Fruit fly (Drosophila melanogaster) whole organism, embryonic: Measurements from ENCODE around the gene kirre.

Source experiments
- Awh ChIP-seq: fragments of 200-800 bp; sonication (Bioruptor generic); IDR thresholded peaks from 2 replicates; pipeline ENCODE4, ENCODE4 v1.3.6; 2022; ENCODE audit warnings: missing biosample characterization, missing genetic modification characterization
- CG10147 ChIP-seq: fragments of 200-800 bp; sonication (Bioruptor generic); optimal IDR thresholded peaks from 2 replicates; lab custom pipeline; 2019; ENCODE audit warnings: missing biosample characterization, mild to moderate bottlenecking, missing genetic modification characterization, moderate library complexity
- CG10209 ChIP-seq: fragments of 200-800 bp; sonication (Bioruptor generic); optimal IDR thresholded peaks from 3 replicates; lab custom pipeline; 2017; ENCODE audit warnings: missing biosample characterization, mild to moderate bottlenecking, missing genetic modification characterization, missing genetic modification reagents
- CG10267 ChIP-seq: fragments of 200-800 bp; sonication (Bioruptor generic); optimal IDR thresholded peaks from 2 replicates; lab custom pipeline; 2018; ENCODE audit warnings: missing biosample characterization, mild to moderate bottlenecking, missing genetic modification characterization, moderate library complexity
- CG10366 ChIP-seq: fragments of 200-800 bp; sonication (Bioruptor generic); IDR thresholded peaks from 2 replicates; pipeline ENCODE4 v1.3.6; 2022; ENCODE audit warnings: missing biosample characterization, missing genetic modification characterization
- CG10654 ChIP-seq: fragments of 200-800 bp; sonication (Bioruptor generic); optimal IDR thresholded peaks from 2 replicates; lab custom pipeline; 2016; ENCODE audit warnings: missing biosample characterization, missing genetic modification characterization
- CG11085 ChIP-seq: fragments of 200-800 bp; sonication (Bioruptor generic); IDR thresholded peaks from 2 replicates; pipeline ENCODE4 v1.3.6; 2022; ENCODE audit warnings: missing biosample characterization, missing genetic modification characterization
- CG11398 ChIP-seq: fragments of 200-800 bp; sonication (Bioruptor generic); optimal IDR thresholded peaks from 2 replicates; lab custom pipeline; 2016; ENCODE audit warnings: missing biosample characterization, missing genetic modification characterization
- CG12219 ChIP-seq: fragments of 200-800 bp; sonication (Bioruptor generic); optimal IDR thresholded peaks from 3 replicates; lab custom pipeline; 2018; ENCODE audit warnings: missing biosample characterization, mild to moderate bottlenecking, missing genetic modification characterization
- CG14710 ChIP-seq: fragments of 200-800 bp; sonication (Bioruptor generic); optimal IDR thresholded peaks from 3 replicates; lab custom pipeline; 2019; ENCODE audit warnings: missing biosample characterization, mild to moderate bottlenecking, missing genetic modification characterization, moderate library complexity
- CG15269 ChIP-seq: fragments of 200-800 bp; sonication (Bioruptor generic); optimal IDR thresholded peaks from 2 replicates; lab custom pipeline; 2018; ENCODE audit warnings: missing biosample characterization, mild to moderate bottlenecking, missing genetic modification characterization, moderate library complexity
- CG15514 ChIP-seq: fragments of 200-800 bp; sonication (Bioruptor generic); optimal IDR thresholded peaks from 3 replicates; lab custom pipeline; 2017; ENCODE audit warnings: missing biosample characterization, missing genetic modification characterization, mild to moderate bottlenecking, moderate library complexity, missing genetic modification reagents
- CG18619 ChIP-seq: fragments of 200-800 bp; sonication (Bioruptor generic); optimal IDR thresholded peaks from 3 replicates; lab custom pipeline; 2017; ENCODE audit warnings: missing biosample characterization, mild to moderate bottlenecking, missing genetic modification characterization
- CG2116 ChIP-seq: fragments of 200-800 bp; sonication (Bioruptor generic); optimal IDR thresholded peaks from 3 replicates; lab custom pipeline; 2018; ENCODE audit warnings: missing biosample characterization, mild to moderate bottlenecking, missing genetic modification characterization
- CG2678 ChIP-seq: fragments of 200-800 bp; sonication (Bioruptor generic); optimal IDR thresholded peaks from 3 replicates; lab custom pipeline; 2019; ENCODE audit warnings: missing biosample characterization, mild to moderate bottlenecking, missing genetic modification characterization, moderate library complexity
- CG30403 ChIP-seq: fragments of 200-800 bp; sonication (Bioruptor generic); optimal IDR thresholded peaks from 3 replicates; lab custom pipeline; 2016; ENCODE audit warnings: missing biosample characterization, missing genetic modification characterization
- CG31365 ChIP-seq: fragments of 200-800 bp; sonication (Bioruptor generic); optimal IDR thresholded peaks from 2 replicates; lab custom pipeline; 2018; ENCODE audit warnings: missing biosample characterization, mild to moderate bottlenecking, missing genetic modification characterization
- CG31441 ChIP-seq: fragments of 200-800 bp; sonication (Bioruptor generic); IDR thresholded peaks from 2 replicates; pipeline ENCODE4 v1.3.6; 2022; ENCODE audit warnings: missing biosample characterization, missing genetic modification characterization
- CG3281 ChIP-seq: fragments of 200-800 bp; sonication (Bioruptor generic); optimal IDR thresholded peaks from 3 replicates; lab custom pipeline; 2017; ENCODE audit warnings: missing biosample characterization, mild to moderate bottlenecking, missing genetic modification characterization
- CG33213 ChIP-seq: fragments of 200-800 bp; sonication (Bioruptor generic); optimal IDR thresholded peaks from 3 replicates; lab custom pipeline; 2016; ENCODE audit warnings: missing biosample characterization, missing genetic modification characterization
- CG33557 ChIP-seq: fragments of 200-800 bp; sonication (Bioruptor generic); optimal IDR thresholded peaks from 2 replicates; lab custom pipeline; 2019; ENCODE audit warnings: missing biosample characterization, mild to moderate bottlenecking, missing genetic modification characterization, moderate library complexity
- CG3726 ChIP-seq: fragments of 200-800 bp; sonication (Bioruptor generic); IDR thresholded peaks from 3 replicates; pipeline ENCODE4, ENCODE4 v1.3.6; 2022; ENCODE audit warnings: missing biosample characterization, missing genetic modification characterization
- CG6272 ChIP-seq: fragments of 200-800 bp; sonication (Bioruptor generic); IDR thresholded peaks from 2 replicates; pipeline ENCODE4 v1.3.6; 2022; ENCODE audit warnings: missing biosample characterization, missing genetic modification characterization
- CG6854 ChIP-seq: fragments of 200-800 bp; sonication (Bioruptor generic); optimal IDR thresholded peaks from 3 replicates; lab custom pipeline; 2017; ENCODE audit warnings: missing biosample characterization, mild to moderate bottlenecking, missing genetic modification characterization
- CG9727 ChIP-seq: fragments of 200-800 bp; sonication (Bioruptor generic); optimal IDR thresholded peaks from 3 replicates; lab custom pipeline; 2017; ENCODE audit warnings: missing biosample characterization, mild to moderate bottlenecking, missing genetic modification characterization
- CTCF ChIP-seq: fragments of 200-800 bp; sonication (Bioruptor generic); optimal IDR thresholded peaks from 2 replicates; lab custom pipeline; 2017; ENCODE audit warnings: missing biosample characterization, mild to moderate bottlenecking, missing genetic modification characterization, moderate library complexity
- E2f1 ChIP-seq: fragments of 200-800 bp; sonication (Bioruptor generic); IDR thresholded peaks from 2 replicates; pipeline ENCODE4 v1.3.6; 2022; ENCODE audit warnings: missing biosample characterization, missing genetic modification characterization
- Ets65A ChIP-seq: fragments of 200-800 bp; sonication (Bioruptor generic); peaks from one replicate; lab custom pipeline; 2016; ENCODE audit warnings: missing biosample characterization, missing genetic modification characterization
- Fer1 ChIP-seq: fragments of 200-800 bp; sonication (Bioruptor generic); optimal IDR thresholded peaks from 2 replicates; lab custom pipeline; 2017; ENCODE audit warnings: missing biosample characterization, mild to moderate bottlenecking, missing genetic modification characterization
- Gug ChIP-seq: fragments of 200-800 bp; sonication (Bioruptor generic); IDR thresholded peaks from 4 replicates; pipeline ENCODE4 v1.3.6; 2022; ENCODE audit warnings: missing biosample characterization, missing genetic modification characterization
- H15 ChIP-seq: fragments of 200-800 bp; sonication (Bioruptor generic); IDR thresholded peaks from 3 replicates; pipeline ENCODE4 v1.3.6; 2022; ENCODE audit warnings: missing biosample characterization, missing genetic modification characterization
- Hmx ChIP-seq: fragments of 200-800 bp; sonication (Bioruptor generic); optimal IDR thresholded peaks from 2 replicates; lab custom pipeline; 2016; ENCODE audit warnings: missing biosample characterization, missing genetic modification characterization
- Jarid2 ChIP-seq: fragments of 200-800 bp; sonication (Bioruptor generic); optimal IDR thresholded peaks from 3 replicates; lab custom pipeline; 2017; ENCODE audit warnings: mild to moderate bottlenecking, missing biosample characterization, missing genetic modification reagents, missing genetic modification characterization
- Kr ChIP-seq: fragments of 200-800 bp; sonication (Bioruptor generic); optimal IDR thresholded peaks from 2 replicates; lab custom pipeline; 2017; ENCODE audit warnings: missing biosample characterization, mild to moderate bottlenecking, missing genetic modification characterization
- Poxn ChIP-seq: fragments of 200-800 bp; sonication (Bioruptor generic); IDR thresholded peaks from 2 replicates; pipeline ENCODE4 v1.3.6; 2022; ENCODE audit warnings: missing biosample characterization, missing genetic modification characterization
- Ptx1 ChIP-seq: fragments of 200-800 bp; sonication (Bioruptor generic); IDR thresholded peaks from 2 replicates; pipeline ENCODE4 v1.3.6; 2022; ENCODE audit warnings: missing biosample characterization, missing genetic modification characterization
- caup ChIP-seq: fragments of 200-800 bp; sonication (Bioruptor generic); optimal IDR thresholded peaks from 3 replicates; lab custom pipeline; 2017; ENCODE audit warnings: missing biosample characterization, mild to moderate bottlenecking, missing genetic modification characterization, moderate library complexity; ENCODE audit not compliant: severe bottlenecking
- chm ChIP-seq: fragments of 200-800 bp; sonication (Bioruptor generic); IDR thresholded peaks from 2 replicates; pipeline ENCODE4 v1.3.6; 2022; ENCODE audit warnings: missing biosample characterization, missing genetic modification characterization
- en ChIP-seq: fragments of 200-800 bp; sonication (Bioruptor generic); optimal IDR thresholded peaks from 2 replicates; lab custom pipeline; 2016; ENCODE audit warnings: missing biosample characterization, missing genetic modification characterization
- gcm ChIP-seq: fragments of 200-800 bp; sonication (Bioruptor generic); optimal IDR thresholded peaks from 2 replicates; lab custom pipeline; 2019; ENCODE audit warnings: missing biosample characterization, mild to moderate bottlenecking, missing genetic modification characterization, moderate library complexity
- grn ChIP-seq: fragments of 200-800 bp; sonication (Bioruptor generic); optimal IDR thresholded peaks from 3 replicates; lab custom pipeline; 2017; ENCODE audit warnings: missing biosample characterization, missing genetic modification characterization
- inv ChIP-seq: fragments of 200-800 bp; sonication (Bioruptor generic); IDR thresholded peaks from 2 replicates; pipeline ENCODE4 v1.3.6; 2022; ENCODE audit warnings: missing biosample characterization, missing genetic modification characterization; ENCODE audit not compliant: partially characterized antibody
- jumu ChIP-seq: fragments of 200-800 bp; sonication (Bioruptor generic); optimal IDR thresholded peaks from 3 replicates; lab custom pipeline; 2016; ENCODE audit warnings: missing biosample characterization, missing genetic modification characterization
- ken ChIP-seq: fragments of 200-800 bp; sonication (Bioruptor generic); IDR thresholded peaks from 3 replicates; pipeline ENCODE4 v1.3.6; 2022; ENCODE audit warnings: missing biosample characterization, missing genetic modification characterization
- klu ChIP-seq: fragments of 200-800 bp; sonication (Bioruptor generic); IDR thresholded peaks from 2 replicates; pipeline ENCODE4 v1.3.6; 2022; ENCODE audit warnings: missing biosample characterization, missing genetic modification characterization
- lab ChIP-seq: fragments of 200-800 bp; sonication (Bioruptor generic); optimal IDR thresholded peaks from 3 replicates; lab custom pipeline; 2017; ENCODE audit warnings: missing biosample characterization, missing genetic modification characterization, mild to moderate bottlenecking, moderate library complexity, missing genetic modification reagents
- luna ChIP-seq: fragments of 200-800 bp; sonication (Bioruptor generic); optimal IDR thresholded peaks from 2 replicates; lab custom pipeline; 2016; ENCODE audit warnings: missing biosample characterization, missing genetic modification characterization
- pfk ChIP-seq: fragments of 200-800 bp; sonication (Bioruptor generic); optimal IDR thresholded peaks from 2 replicates; lab custom pipeline; 2018; ENCODE audit warnings: missing biosample characterization, mild to moderate bottlenecking, missing genetic modification characterization, moderate library complexity
- rib ChIP-seq: fragments of 200-800 bp; sonication (Bioruptor generic); IDR thresholded peaks from 2 replicates; pipeline ENCODE4 v1.3.6; 2022; ENCODE audit warnings: missing biosample characterization, missing genetic modification characterization
- sc ChIP-seq, 3 experiments: fragments of >200 bp in 2 of 3; fragments of 200-800 bp in 1 of 3; sonication (Bioruptor generic) in 1 of 3; optimal IDR thresholded peaks; 2 replicates in 2 of 3; 3 replicates in 1 of 3; lab custom pipeline; 2017; ENCODE audit warnings: mild to moderate bottlenecking in 1 of 3, missing biosample characterization in 1 of 3, missing genetic modification characterization in 1 of 3, missing genetic modification reagents in 1 of 3
- wor ChIP-seq: fragments of 200-800 bp; sonication (Bioruptor generic); IDR thresholded peaks from 2 replicates; pipeline ENCODE4 v1.3.6; 2022; ENCODE audit warnings: missing biosample characterization, missing genetic modification characterization

Gene kirre

DNA sequence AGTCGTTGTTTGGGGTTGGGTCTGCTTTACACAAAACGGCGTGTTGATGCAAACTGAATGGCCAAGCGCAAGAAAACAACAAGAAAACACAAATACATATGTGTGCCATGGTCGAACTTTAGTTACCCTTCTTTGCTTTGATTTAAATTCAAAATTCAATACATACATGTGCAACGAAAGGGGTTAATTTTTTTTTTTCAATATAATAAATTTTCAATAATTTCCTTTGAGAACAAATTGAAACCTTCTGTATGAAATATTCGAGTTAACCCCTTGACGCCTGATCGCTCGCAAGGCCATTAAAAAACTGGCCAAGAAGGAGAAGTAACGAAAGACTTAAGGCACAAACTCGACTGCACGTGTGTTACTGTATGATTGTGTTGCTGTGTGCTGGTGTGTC lies 278.5 kb downstream of the kirre start (continued):
- no peak for TF ChIP-seq grn
- no peak for TF ChIP-seq Fer1 (GFP tag; lab: Kevin White, UChicago)
- TF ChIP-seq E2f1 (GFP tag; lab: Robert Waterston, UW), result peak; percentile 59
- TF ChIP-seq CG6854 (GFP tag; lab: Kevin White, UChicago), result no peak
- TF ChIP-seq chm (GFP tag; lab: Robert Waterston, UW), result peak; percentile 67; the same call in 1 of the 2 replicates
- no peak for TF ChIP-seq CG3726 (GFP tag; lab: Robert Waterston, UW)
- no peak for TF ChIP-seq Kr
- peak; percentile 76 for TF ChIP-seq CG15269 (tag; lab: Kevin White, UChicago)
- peak; percentile 55; the same call in 1 of the 2 replicates for TF ChIP-seq Awh
- peak; percentile 65 for TF ChIP-seq CG14710 (tag; lab: Kevin White, UChicago)
- TF ChIP-seq pfk (GFP tag; lab: Kevin White, UChicago), result no peak
- TF ChIP-seq CG10366 (GFP tag; lab: Robert Waterston, UW), result peak; percentile 67
- TF ChIP-seq CG11398 (GFP tag; lab: Kevin White, UChicago), result no peak
- no peak for TF ChIP-seq CTCF (GFP tag; lab: Kevin White, UChicago)
- peak; percentile 51 for TF ChIP-seq CG9727 (GFP tag; lab: Kevin White, UChicago)
- TF ChIP-seq CG30403 (GFP tag; lab: Kevin White, UChicago), result peak; percentile 55
- TF ChIP-seq CG6272 (GFP tag; lab: Robert Waterston, UW), result peak; percentile 56; the same call in 1 of the 2 replicates
- TF ChIP-seq CG15514, result no peak
- no peak for TF ChIP-seq CG10147
- peak; percentile 64; the same call in 1 of the 3 replicates for TF ChIP-seq ken (GFP tag; lab: Robert Waterston, UW)
- peak; percentile 63 for TF ChIP-seq CG10267 (tag; lab: Kevin White, UChicago)
- no peak for TF ChIP-seq Jarid2 (GFP tag; lab: Kevin White, UChicago)
- no peak for TF ChIP-seq CG33213 (GFP tag; lab: Kevin White, UChicago)
- TF ChIP-seq CG33557 (GFP tag; lab: Kevin White, UChicago), result peak; percentile 58
- no peak for TF ChIP-seq Poxn (GFP tag; lab: Robert Waterston, UW)
- TF ChIP-seq CG31441, result peak; percentile 79
- TF ChIP-seq Ptx1 (GFP tag; lab: Robert Waterston, UW), result peak; percentile 62
- TF ChIP-seq CG18619 (GFP tag; lab: Kevin White, UChicago), result no peak
- TF ChIP-seq caup (GFP tag; lab: Kevin White, UChicago), result no peak
- TF ChIP-seq lab (GFP tag; lab: Kevin White, UChicago), result peak; percentile 56
- TF ChIP-seq rib (GFP tag; lab: Robert Waterston, UW), result no peak
- peak; percentile 37; the same call in 2 of the 4 replicates for TF ChIP-seq Gug (GFP tag; lab: Robert Waterston, UW)
- TF ChIP-seq CG12219 (GFP tag; lab: Kevin White, UChicago), result peak; percentile 53
- peak; percentile 32 for TF ChIP-seq gcm (GFP tag; lab: Kevin White, UChicago)
- TF ChIP-seq en, result no peak
- TF ChIP-seq CG10209 (GFP tag; lab: Kevin White, UChicago), result peak; percentile 46
- peak; percentile 14 for TF ChIP-seq CG10654 (GFP tag; lab: Kevin White, UChicago)
- no peak for TF ChIP-seq CG3281
- no peak for TF ChIP-seq luna
- peak; percentile 43; the same call in 1 of the 2 replicates for TF ChIP-seq wor (GFP tag; lab: Robert Waterston, UW)
- no peak for TF ChIP-seq CG11085 (GFP tag; lab: Robert Waterston, UW)
- TF ChIP-seq H15 (GFP tag; lab: Robert Waterston, UW), result peak; percentile 43; the same call in 1 of the 3 replicates
- no peak for TF ChIP-seq jumu (GFP tag; lab: Kevin White, UChicago)
- TF ChIP-seq inv, result no peak
- TF ChIP-seq CG2678, result peak; percentile 75
- TF ChIP-seq CG31365 (tag; lab: Kevin White, UChicago), result no peak
- TF ChIP-seq klu (GFP tag; lab: Robert Waterston, UW), result 0 out of 2 replicates have a peak, but pooled peaks have one; percentile 9
- TF ChIP-seq sc (optimal IDR thresholded peaks at IDR 0.05; lab: Kevin White, UChicago), result no peak
- TF ChIP-seq sc (GFP tag; optimal IDR thresholded peaks at IDR 0.05; lab: Kevin White, UChicago), result peak; percentile 54
- TF ChIP-seq Hmx (GFP tag; lab: Kevin White, UChicago), result no peak
- TF ChIP-seq CG2116 (GFP tag; lab: Kevin White, UChicago), result no peak
- TF ChIP-seq Ets65A, result peak; percentile 89
